Worm (Caenorhabditis elegans) whole organism, L2 larva: ENCODE data around the gene F10E9.5.

Experiments
- C34F6.9 ChIP-seq: fragments of 150-350 bp; optimal IDR thresholded peaks from 2 replicates; lab custom pipeline; 2014; ENCODE audit warnings: missing biosample characterization, missing genetic modification characterization
- F13H6.1 ChIP-seq: sonication (generic microtip); optimal IDR thresholded peaks from 2 replicates; lab custom pipeline; 2016; ENCODE audit warnings: missing genetic modification characterization, missing compliant biosample characterization
- Y55F3AM.14 ChIP-seq: fragments of 200-800 bp; sonication (Bioruptor generic); optimal IDR thresholded peaks from 2 replicates; lab custom pipeline; 2018; ENCODE audit warnings: mild to moderate bottlenecking, missing genetic modification characterization, missing compliant biosample characterization
- aly-2 ChIP-seq: fragments of 150-350 bp; optimal IDR thresholded peaks from 2 replicates; lab custom pipeline; 2014; ENCODE audit warnings: missing biosample characterization, missing genetic modification characterization
- ama-1 ChIP-seq: fragments of 150-350 bp; optimal IDR thresholded peaks from 2 replicates; lab custom pipeline; 2018; ENCODE audit warnings: inconsistent platforms
- blmp-1 ChIP-seq: sonication (generic microtip); optimal IDR thresholded peaks from 2 replicates; lab custom pipeline; 2017; ENCODE audit warnings: missing genetic modification characterization, mild to moderate bottlenecking, missing compliant biosample characterization, antibody characterized with exemption, moderate library complexity; ENCODE audit not compliant: insufficient read depth
- ceh-16 ChIP-seq: fragments of 150-350 bp; optimal IDR thresholded peaks from 2 replicates; lab custom pipeline; 2014; ENCODE audit warnings: missing biosample characterization, missing genetic modification characterization
- ceh-82 ChIP-seq: fragments of 150-350 bp; optimal IDR thresholded peaks from 2 replicates; lab custom pipeline; 2014; ENCODE audit warnings: missing biosample characterization, missing genetic modification characterization
- crh-2 ChIP-seq: sonication (generic microtip); optimal IDR thresholded peaks from 2 replicates; lab custom pipeline; 2017; ENCODE audit warnings: missing biosample characterization, missing genetic modification characterization
- dmd-4 ChIP-seq: sonication (generic microtip); optimal IDR thresholded peaks from 2 replicates; lab custom pipeline; 2017; ENCODE audit warnings: missing biosample characterization, missing genetic modification characterization
- elt-1 ChIP-seq: fragments of 150-350 bp; optimal IDR thresholded peaks from 2 replicates; lab custom pipeline; 2014; ENCODE audit warnings: missing biosample characterization, missing genetic modification characterization
- elt-3 ChIP-seq: sonication (generic microtip); optimal IDR thresholded peaks from 2 replicates; lab custom pipeline; 2017; ENCODE audit warnings: missing biosample characterization, missing genetic modification characterization
- fos-1 ChIP-seq: fragments of 150-350 bp; optimal IDR thresholded peaks from 2 replicates; lab custom pipeline; 2014; ENCODE audit warnings: missing biosample characterization, missing genetic modification characterization
- gmeb-1 ChIP-seq: fragments of 150-350 bp; optimal IDR thresholded peaks from 2 replicates; lab custom pipeline; 2014; ENCODE audit warnings: missing biosample characterization, missing genetic modification characterization
- lin-11 ChIP-seq: fragments of 150-350 bp; sonication (generic microtip); optimal IDR thresholded peaks from 2 replicates; lab custom pipeline; 2014; ENCODE audit warnings: missing biosample characterization, missing genetic modification characterization, inconsistent platforms, mixed read lengths
- lin-13 ChIP-seq: fragments of 150-350 bp; optimal IDR thresholded peaks from 2 replicates; lab custom pipeline; 2014; ENCODE audit warnings: missing biosample characterization, missing genetic modification reagents, missing genetic modification characterization
- lsy-2 ChIP-seq, 2 experiments: fragments of 150-350 bp in 1 of 2; sonication (generic microtip) in 1 of 2; optimal IDR thresholded peaks; 2 replicates each; lab custom pipeline; 2014 to 2017; ENCODE audit warnings: missing biosample characterization in 2 of 2, missing genetic modification characterization in 2 of 2
- nhr-12 ChIP-seq: fragments of 150-350 bp; optimal IDR thresholded peaks from 2 replicates; lab custom pipeline; 2014; ENCODE audit warnings: missing biosample characterization, missing genetic modification characterization
- nhr-129 ChIP-seq: fragments of 150-350 bp; optimal IDR thresholded peaks from 2 replicates; lab custom pipeline; 2014; ENCODE audit warnings: missing biosample characterization, missing genetic modification characterization
- nhr-21 ChIP-seq: fragments of 150-350 bp; optimal IDR thresholded peaks from 2 replicates; lab custom pipeline; 2014; ENCODE audit warnings: missing biosample characterization, missing genetic modification characterization
- nhr-237 ChIP-seq: fragments of 150-350 bp; optimal IDR thresholded peaks from 2 replicates; lab custom pipeline; 2014; ENCODE audit warnings: missing biosample characterization, missing genetic modification characterization
- nhr-25 ChIP-seq: fragments of 150-350 bp; sonication (generic microtip); optimal IDR thresholded peaks from 3 replicates; lab custom pipeline; 2014; ENCODE audit warnings: missing biosample characterization, missing genetic modification characterization
- nhr-77 ChIP-seq: fragments of 150-350 bp; optimal IDR thresholded peaks from 2 replicates; lab custom pipeline; 2014; ENCODE audit warnings: missing biosample characterization, missing genetic modification characterization
- sem-4 ChIP-seq: fragments of 150-350 bp; optimal IDR thresholded peaks from 2 replicates; lab custom pipeline; 2014; ENCODE audit warnings: missing biosample characterization, missing genetic modification reagents, missing genetic modification characterization
- skn-1 ChIP-seq: sonication (generic microtip); optimal IDR thresholded peaks from 2 replicates; lab custom pipeline; 2017; ENCODE audit warnings: missing biosample characterization, missing genetic modification characterization
- sma-3 ChIP-seq: sonication (generic microtip); optimal IDR thresholded peaks from 2 replicates; lab custom pipeline; 2016; ENCODE audit warnings: missing genetic modification reagents, missing genetic modification characterization, missing compliant biosample characterization
- snpc-4 ChIP-seq: fragments of 150-350 bp; optimal IDR thresholded peaks from 2 replicates; lab custom pipeline; 2014; ENCODE audit warnings: missing biosample characterization, missing genetic modification characterization
- unc-55 ChIP-seq: fragments of 150-350 bp; sonication (generic microtip); optimal IDR thresholded peaks from 3 replicates; lab custom pipeline; 2014; ENCODE audit warnings: missing biosample characterization, missing genetic modification reagents, missing genetic modification characterization
- unc-62 ChIP-seq: fragments of 150-350 bp; optimal IDR thresholded peaks from 2 replicates; lab custom pipeline; 2014; ENCODE audit warnings: missing biosample characterization, missing genetic modification reagents, missing genetic modification characterization
- ztf-1 ChIP-seq: fragments of 200-800 bp; sonication (Bioruptor generic); conservative IDR thresholded peaks from 2 replicates; pipeline ENCODE4 v1.3.6; 2022; ENCODE audit warnings: missing genetic modification characterization, missing compliant biosample characterization
- ztf-11 ChIP-seq: sonication (generic microtip); optimal IDR thresholded peaks from 2 replicates; lab custom pipeline; 2017; ENCODE audit warnings: missing biosample characterization, missing genetic modification characterization

F10E9.5 gene

DNA sequence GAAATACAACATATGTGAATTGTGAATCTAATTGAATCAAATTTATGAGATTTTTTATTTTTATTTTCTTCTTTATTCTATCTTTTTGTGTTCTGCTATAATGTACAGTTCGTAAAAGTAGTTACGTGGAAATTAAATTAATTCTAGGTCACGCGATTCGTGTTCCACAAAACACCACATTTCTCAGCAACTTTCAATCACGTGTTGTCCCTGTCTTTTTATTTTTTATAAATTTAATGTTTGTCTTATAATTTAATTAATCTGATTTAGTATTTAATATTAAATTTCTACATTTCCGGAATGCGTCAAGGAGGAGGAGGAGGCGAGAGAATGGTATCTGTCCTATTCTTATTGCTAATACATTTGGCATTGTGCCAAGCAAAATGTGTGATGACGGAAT lies 49.3 kb upstream of the F10E9.5 start, which contains the start of gene ncr-2:
Gene ncr-2 (plus strand): TSS at position 301 of the 400 bp plus-strand sequence.
- no peak for TF ChIP-seq ceh-16 (tag; lab: Kevin White, UChicago)

DNA sequence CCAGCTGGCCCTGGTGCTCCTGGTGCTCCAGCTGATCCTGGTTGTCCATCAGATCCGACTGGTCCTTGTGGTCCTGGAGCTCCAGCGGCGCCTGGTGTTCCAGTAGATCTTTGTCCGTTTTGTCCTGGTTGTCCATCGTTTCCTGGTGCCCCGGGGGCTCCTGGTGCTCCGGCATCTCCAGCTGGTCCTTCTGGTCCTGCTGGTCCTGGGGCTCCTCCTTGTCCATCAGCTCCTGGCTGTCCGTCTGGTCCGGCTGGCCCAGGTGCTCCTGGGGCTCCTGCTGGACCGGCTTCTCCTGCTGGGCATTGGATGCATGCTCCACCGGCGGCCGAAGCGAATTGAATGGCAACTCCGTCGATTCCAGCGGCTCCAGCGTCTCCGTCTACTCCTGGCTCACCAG lies 44.8 kb upstream of the F10E9.5 start:
- TF ChIP-seq F13H6.1 (tag; lab: Kevin White, UChicago) (no peak), lin-13 (GFP tag; lab: Kevin White, UChicago) (no peak), snpc-4 (tag; lab: Kevin White, UChicago) (no peak), nhr-21 (no peak), sma-3 (no peak), unc-55 (GFP tag; lab: Kevin White, UChicago) (no peak), ceh-82 (tag; lab: Kevin White, UChicago) (no peak), ztf-11 (no peak), nhr-12 (tag; lab: Kevin White, UChicago) (no peak), dmd-4 (tag; lab: Kevin White, UChicago) (no peak), elt-1 (no peak), aly-2 (tag; lab: Kevin White, UChicago) (no peak), ztf-1 (GFP tag; lab: Robert Waterston, UW) (no peak), sem-4 (tag; lab: Kevin White, UChicago) (no peak), fos-1 (tag; lab: Kevin White, UChicago) (no peak), elt-3 (tag; lab: Kevin White, UChicago) (no peak), Y55F3AM.14 (GFP tag; lab: Kevin White, UChicago) (no peak), skn-1 (no peak)

DNA sequence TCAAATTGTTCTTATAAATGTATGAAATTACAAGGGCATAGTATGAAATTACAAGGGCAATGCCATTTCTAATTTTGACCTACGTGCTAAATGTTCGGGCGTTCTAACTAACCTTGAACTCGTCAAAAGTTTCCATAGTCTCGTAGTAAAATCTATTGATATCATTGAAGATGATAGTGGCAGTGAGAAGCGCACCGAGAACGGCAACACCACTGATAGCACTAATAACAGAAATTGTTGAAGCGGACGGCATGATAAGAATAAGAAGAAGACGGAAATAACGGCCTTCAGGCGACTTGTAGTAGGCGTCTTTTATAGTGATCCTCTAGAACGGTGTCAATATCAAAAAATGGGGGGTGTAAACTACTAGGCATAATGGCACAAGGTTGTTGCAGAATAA lies 44.0 kb upstream of the F10E9.5 start, which contains the start of gene col-91:
Gene col-91 (minus strand): TSS at position 288 of the 400 bp plus-strand sequence.
- TF ChIP-seq nhr-25 (tag; lab: Kevin White, UChicago) (peak; percentile 16), nhr-21 (peak; percentile 1), unc-55 (GFP tag; lab: Kevin White, UChicago) (no peak)
- TF ChIP-seq, all 48 proteins: peak for 2

DNA sequence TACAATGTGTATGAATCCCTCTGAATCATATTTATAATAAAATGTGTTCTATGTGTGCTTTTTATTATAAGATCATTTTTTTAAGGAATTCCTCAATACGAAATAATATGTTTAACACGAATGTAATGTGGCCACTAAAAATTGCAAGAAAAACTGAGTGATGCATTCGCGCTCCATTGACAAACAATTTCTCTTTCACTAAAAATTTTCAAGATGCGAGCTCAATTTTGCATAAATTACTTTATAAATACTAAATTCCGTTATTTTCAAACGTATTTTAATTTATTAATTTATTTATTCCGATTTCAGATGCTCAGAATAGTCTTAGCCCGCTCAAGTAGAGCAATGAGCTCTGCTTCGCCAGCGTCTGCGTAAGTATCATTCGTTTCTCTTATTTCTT lies 41.6 kb upstream of the F10E9.5 start, which contains the start of gene mrps-9:
Gene mrps-9 (plus strand): TSS at position 310 of the 400 bp plus-strand sequence.
- TF ChIP-seq elt-1 (no peak), unc-55 (GFP tag; lab: Kevin White, UChicago) (peak; percentile 53), nhr-129 (tag; lab: Kevin White, UChicago) (no peak), blmp-1 (tag; lab: Kevin White, UChicago) (peak; percentile 29), crh-2 (tag; lab: Kevin White, UChicago) (peak; percentile 8), unc-62 (GFP tag; lab: Kevin White, UChicago) (no peak), nhr-25 (tag; lab: Kevin White, UChicago) (no peak)

DNA sequence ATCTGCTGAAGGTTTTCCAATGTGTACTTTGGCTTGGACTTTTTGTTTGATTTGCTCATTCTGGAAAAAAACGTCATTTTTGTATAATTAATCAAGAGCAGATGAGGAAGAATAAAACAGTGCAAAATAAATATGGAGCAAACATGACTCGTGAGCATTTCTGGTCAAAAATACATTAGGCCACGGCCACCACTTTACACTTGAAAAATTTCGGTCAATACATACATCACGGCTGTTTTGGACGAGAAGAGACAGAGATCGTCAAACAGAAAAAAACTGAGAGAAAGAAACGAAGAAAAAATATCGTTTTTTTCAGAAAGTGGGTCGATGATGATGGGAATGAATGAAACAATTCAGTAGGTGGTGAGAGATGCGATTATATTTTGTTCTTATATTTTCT lies 39.1 kb upstream of the F10E9.5 start, which contains the start of the genes F09G8.7 and crn-7:
Gene F09G8.7 (minus strand): TSS at position 60 of the 400 bp plus-strand sequence.
Gene crn-7 (plus strand): TSS at position 236 of the 400 bp plus-strand sequence.
- TF ChIP-seq fos-1 (tag; lab: Kevin White, UChicago), result peak; percentile 20
- peak in 1 of 2 experiments; percentile 47 for TF ChIP-seq lsy-2 (tag; optimal IDR thresholded peaks at IDR 0.05; lab: Kevin White, UChicago)
- TF ChIP-seq C34F6.9 (tag; lab: Kevin White, UChicago), result peak; percentile 64
- TF ChIP-seq sma-3, result no peak
- peak; percentile 8 for TF ChIP-seq unc-55 (GFP tag; lab: Kevin White, UChicago)
- no peak for TF ChIP-seq skn-1
- peak; percentile 51 for TF ChIP-seq nhr-129 (tag; lab: Kevin White, UChicago)
- no peak for TF ChIP-seq nhr-12 (tag; lab: Kevin White, UChicago)
- TF ChIP-seq nhr-21, result no peak

DNA sequence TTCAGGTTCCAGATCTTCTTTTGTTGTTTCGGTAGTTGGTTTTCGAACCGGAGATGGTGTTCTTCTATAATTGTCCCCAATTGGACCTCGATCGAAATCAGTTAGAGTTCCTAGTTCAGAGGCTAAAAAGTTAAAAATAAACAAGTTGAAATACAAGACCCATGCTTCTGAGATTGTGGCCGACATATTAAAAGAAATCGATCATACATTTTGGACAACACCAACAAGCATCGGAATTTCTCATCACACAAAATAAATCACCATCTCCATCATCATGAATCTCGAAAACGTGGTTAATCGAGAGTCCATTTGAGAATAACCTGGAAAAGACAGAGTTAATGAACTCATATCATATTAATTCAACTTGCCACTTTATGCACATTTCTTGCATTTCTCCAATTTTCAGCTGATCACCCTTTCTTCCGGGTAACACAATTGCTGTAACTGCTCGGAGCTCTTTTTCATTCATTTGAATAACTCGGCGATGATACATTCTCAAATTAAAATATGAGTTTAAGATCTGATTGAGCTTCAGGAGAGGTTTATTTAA lies 35.6 kb upstream of the F10E9.5 start, which contains the start of the genes mps-4 and F09G8.10:
Gene mps-4 (minus strand): TSS at position 101 of the 550 bp plus-strand sequence.
Gene F09G8.10 (minus strand): TSS at position 500 of the 550 bp plus-strand sequence.
- TF ChIP-seq lin-11 (tag; lab: Kevin White, UChicago) (no peak), crh-2 (tag; lab: Kevin White, UChicago) (no peak), snpc-4 (tag; lab: Kevin White, UChicago) (no peak), nhr-21 (no peak), ceh-16 (tag; lab: Kevin White, UChicago) (no peak), gmeb-1 (no peak), ztf-11 (no peak), ama-1 (lab: Kevin White, UChicago) (no peak), dmd-4 (tag; lab: Kevin White, UChicago) (no peak), sem-4 (tag; lab: Kevin White, UChicago) (no peak), nhr-12 (tag; lab: Kevin White, UChicago) (no peak), nhr-77 (no peak), nhr-237 (tag; lab: Kevin White, UChicago) (no peak), elt-1 (no peak)
- TF ChIP-seq, all 48 proteins: peak for 0
